ENCODE assay signal across 1 fruit fly cellular context in genomic region chr3L:6256408-6257188, dm6.
TF ChIP-seq lines count a peak whose summit lies in the region.

Best2 (minus strand) TSS chr3L:6256665.

TF ChIP-seq in whole organism, embryonic, 481 proteins besides CTCF, POLR2A, EP300 and RAD21 (continued from another document and continues in another):
- TF ChIP-seq CG10565 (GFP tag; optimal IDR thresholded peaks at IDR 0.05; lab: Kevin White, UChicago) (no peak), Mrtf (GFP tag; IDR thresholded peaks at IDR 0.05; lab: Robert Waterston, UW) (peak; percentile 88), CHES-1-like (GFP tag; optimal IDR thresholded peaks at IDR 0.05; lab: Kevin White, UChicago) (peak; percentile 82), CG3163 (GFP tag; optimal IDR thresholded peaks at IDR 0.05; lab: Kevin White, UChicago) (peak; percentile 74), slp2 (GFP tag; optimal IDR thresholded peaks at IDR 0.05; lab: Kevin White, UChicago) (peak; percentile 62), Hey (tag; optimal IDR thresholded peaks at IDR 0.05; lab: Kevin White, UChicago) (no peak), knrl (GFP tag; IDR thresholded peaks at IDR 0.05; lab: Robert Waterston, UW; ENCODE audit: partially characterized antibody) (0 out of 3 replicates have a peak, but pooled peaks have one; percentile 30), CG10274 (GFP tag; optimal IDR thresholded peaks at IDR 0.05; lab: Kevin White, UChicago) (peak; percentile 46), CoRest (tag; optimal IDR thresholded peaks at IDR 0.05; lab: Kevin White, UChicago) (peak; percentile 94), scrt (GFP tag; optimal IDR thresholded peaks at IDR 0.05; lab: Kevin White, UChicago) (peak; percentile 80), CG18764 (GFP tag; optimal IDR thresholded peaks at IDR 0.05; lab: Kevin White, UChicago) (peak; percentile 52), toy (GFP tag; IDR thresholded peaks at IDR 0.05; lab: Robert Waterston, UW) (peak; percentile 83; the same call in 1 of the 2 replicates), CG8290 (GFP tag; optimal IDR thresholded peaks at IDR 0.05; lab: Kevin White, UChicago) (peak; percentile 41), CG8290 (tag; optimal IDR thresholded peaks at IDR 0.05; lab: Kevin White, UChicago) (peak in 1 of 2 experiments; percentile 4), mld (GFP tag; IDR thresholded peaks at IDR 0.05; lab: Robert Waterston, UW; ENCODE audit: partially characterized antibody) (no peak), br (optimal IDR thresholded peaks at IDR 0.05; lab: Kevin White, UChicago) (no peak), gro (GFP tag; optimal IDR thresholded peaks at IDR 0.05; lab: Kevin White, UChicago) (peak; percentile 49), CG15073 (GFP tag; optimal IDR thresholded peaks at IDR 0.05; lab: Kevin White, UChicago) (peak; percentile 36), Dip3 (GFP tag; optimal IDR thresholded peaks at IDR 0.05; lab: Kevin White, UChicago) (peak; percentile 72), cas (GFP tag; IDR thresholded peaks at IDR 0.05; lab: Robert Waterston, UW) (peak; percentile 75), onecut (GFP tag; IDR thresholded peaks at IDR 0.05; lab: Robert Waterston, UW) (peak; percentile 86), grau (tag; optimal IDR thresholded peaks at IDR 0.05; lab: Kevin White, UChicago) (peak; percentile 91), peb (GFP tag; IDR thresholded peaks at IDR 0.05; lab: Robert Waterston, UW) (peak; percentile 70; the same call in 1 of the 2 replicates), twi (tag; optimal IDR thresholded peaks at IDR 0.05; lab: Kevin White, UChicago) (peak; percentile 79), eve (GFP tag; optimal IDR thresholded peaks at IDR 0.05; lab: Kevin White, UChicago) (peak in 1 of 2 experiments; percentile 91), lilli (GFP tag; optimal IDR thresholded peaks at IDR 0.05; lab: Kevin White, UChicago) (peak; percentile 82), Tbp (GFP tag; optimal IDR thresholded peaks at IDR 0.05; lab: Kevin White, UChicago) (no peak), da (GFP tag; optimal IDR thresholded peaks at IDR 0.05; lab: Kevin White, UChicago) (peak; percentile 6), bsh (GFP tag; optimal IDR thresholded peaks at IDR 0.05; lab: Kevin White, UChicago) (peak; percentile 78 to 79), Ada2b (GFP tag; IDR thresholded peaks at IDR 0.05; lab: Robert Waterston, UW) (peak; percentile 93), Gsc (GFP tag; IDR thresholded peaks at IDR 0.05; lab: Robert Waterston, UW) (peak; percentile 78), Rx (GFP tag; IDR thresholded peaks at IDR 0.05; lab: Robert Waterston, UW) (peak; percentile 63; the same call in 1 of the 2 replicates), ems (GFP tag; optimal IDR thresholded peaks at IDR 0.05; lab: Kevin White, UChicago) (peak; percentile 75), p53 (GFP tag; optimal IDR thresholded peaks at IDR 0.05; lab: Kevin White, UChicago) (no peak), gsb-n (tag; optimal IDR thresholded peaks at IDR 0.05; lab: Kevin White, UChicago) (peak; percentile 76), gcm2 (GFP tag; optimal IDR thresholded peaks at IDR 0.05; lab: Kevin White, UChicago) (no peak), CG4404 (GFP tag; IDR thresholded peaks at IDR 0.05; lab: Robert Waterston, UW) (peak; percentile 89), NC2β (GFP tag; optimal IDR thresholded peaks at IDR 0.05; lab: Kevin White, UChicago) (peak; percentile 39), salm (tag; optimal IDR thresholded peaks at IDR 0.05; lab: Kevin White, UChicago) (peak; percentile 62), CG3407 (GFP tag; optimal IDR thresholded peaks at IDR 0.05; lab: Kevin White, UChicago) (peak; percentile 64), D (optimal IDR thresholded peaks at IDR 0.05; lab: Kevin White, UChicago) (no peak), D (GFP tag; optimal IDR thresholded peaks at IDR 0.05; lab: Kevin White, UChicago) (peak; percentile 77), ap (GFP tag; IDR thresholded peaks at IDR 0.05; lab: Robert Waterston, UW) (peak; percentile 87), CG32767 (GFP tag; IDR thresholded peaks at IDR 0.05; lab: Robert Waterston, UW) (peak; percentile 88), Jarid2 (GFP tag; optimal IDR thresholded peaks at IDR 0.05; lab: Kevin White, UChicago) (peak; percentile 70), CG10654 (GFP tag; optimal IDR thresholded peaks at IDR 0.05; lab: Kevin White, UChicago) (peak; percentile 56), lola (GFP tag; optimal IDR thresholded peaks at IDR 0.05; lab: Kevin White, UChicago) (peak in 1 of 3 experiments; percentile 88), CG5245 (GFP tag; optimal IDR thresholded peaks at IDR 0.05; lab: Kevin White, UChicago) (peak; percentile 31), mam (GFP tag; optimal IDR thresholded peaks at IDR 0.05; lab: Kevin White, UChicago) (peak; percentile 79), Atf3 (GFP tag; optimal IDR thresholded peaks at IDR 0.05; lab: Kevin White, UChicago) (peak; percentile 34), CG16813 (GFP tag; IDR thresholded peaks at IDR 0.05; lab: Robert Waterston, UW; ENCODE audit: partially characterized antibody) (no peak), Oaz (GFP tag; IDR thresholded peaks at IDR 0.05; lab: Robert Waterston, UW) (peak; percentile 82), danr (GFP tag; IDR thresholded peaks at IDR 0.05; lab: Robert Waterston, UW) (peak; percentile 84), CG1233 (GFP tag; optimal IDR thresholded peaks at IDR 0.05; lab: Kevin White, UChicago) (peak; percentile 82), CG6254 (GFP tag; optimal IDR thresholded peaks at IDR 0.05; lab: Kevin White, UChicago) (peak; percentile 44), odd (GFP tag; optimal IDR thresholded peaks at IDR 0.05; lab: Kevin White, UChicago) (peak; percentile 82), emc (GFP tag; optimal IDR thresholded peaks at IDR 0.05; lab: Kevin White, UChicago) (peak; percentile 43), Usf (GFP tag; optimal IDR thresholded peaks at IDR 0.05; lab: Kevin White, UChicago) (peak; percentile 75), Bgb (GFP tag; IDR thresholded peaks at IDR 0.05; lab: Robert Waterston, UW; ENCODE audit: partially characterized antibody) (peak; percentile 22; the same call in 1 of the 2 replicates), Chrac-16 (GFP tag; optimal IDR thresholded peaks at IDR 0.05; lab: Kevin White, UChicago) (peak; percentile 83), prd (optimal IDR thresholded peaks at IDR 0.05; lab: Kevin White, UChicago) (no peak), prd (GFP tag; IDR thresholded peaks at IDR 0.05; lab: Robert Waterston, UW) (peak; percentile 94), Fer1 (GFP tag; optimal IDR thresholded peaks at IDR 0.05; lab: Kevin White, UChicago) (peak; percentile 88), CG8089 (GFP tag; optimal IDR thresholded peaks at IDR 0.05; lab: Kevin White, UChicago) (peak; percentile 60), aop (GFP tag; IDR thresholded peaks at IDR 0.05; lab: Robert Waterston, UW) (no peak), Optix (GFP tag; IDR thresholded peaks at IDR 0.05; lab: Robert Waterston, UW) (no peak), wdn (GFP tag; IDR thresholded peaks at IDR 0.05; lab: Robert Waterston, UW) (peak; percentile 86), Dp (GFP tag; optimal IDR thresholded peaks at IDR 0.05; lab: Kevin White, UChicago) (no peak), CG12299 (tag; optimal IDR thresholded peaks at IDR 0.05; lab: Kevin White, UChicago) (peak; percentile 79), CG6765 (GFP tag; optimal IDR thresholded peaks at IDR 0.05; lab: Kevin White, UChicago) (peak; percentile 81), CG4730 (GFP tag; IDR thresholded peaks at IDR 0.05; lab: Robert Waterston, UW) (peak; percentile 84), ci (GFP tag; IDR thresholded peaks at IDR 0.05; lab: Robert Waterston, UW) (peak; percentile 93), jumu (GFP tag; optimal IDR thresholded peaks at IDR 0.05; lab: Kevin White, UChicago) (peak; percentile 54), CG10431 (GFP tag; optimal IDR thresholded peaks at IDR 0.05; lab: Kevin White, UChicago) (peak; percentile 66), Trl (optimal IDR thresholded peaks at IDR 0.05; lab: Kevin White, UChicago) (peak; percentile 49 to 70), Trl (GFP tag; optimal IDR thresholded peaks at IDR 0.05; lab: Kevin White, UChicago) (peak; percentile 73), luna (GFP tag; optimal IDR thresholded peaks at IDR 0.05; lab: Kevin White, UChicago) (no peak), CG14014 (GFP tag; IDR thresholded peaks at IDR 0.05; lab: Robert Waterston, UW) (peak; percentile 94), zfh1 (GFP tag; IDR thresholded peaks at IDR 0.05; lab: Robert Waterston, UW) (peak; percentile 88), CG13296 (GFP tag; optimal IDR thresholded peaks at IDR 0.05; lab: Kevin White, UChicago) (peak; percentile 89), gem (tag; optimal IDR thresholded peaks at IDR 0.05; lab: Kevin White, UChicago) (peak; percentile 94), crc (GFP tag; optimal IDR thresholded peaks at IDR 0.05; lab: Kevin White, UChicago) (peak; percentile 61), Scr (GFP tag; IDR thresholded peaks at IDR 0.05; lab: Robert Waterston, UW; ENCODE audit: partially characterized antibody) (no peak), crol (GFP tag; IDR thresholded peaks at IDR 0.05; lab: Robert Waterston, UW) (no peak), CG13775 (GFP tag; optimal IDR thresholded peaks at IDR 0.05; lab: Kevin White, UChicago) (peak; percentile 80), Blimp-1 (GFP tag; optimal IDR thresholded peaks at IDR 0.05; lab: Kevin White, UChicago) (peak; percentile 83), Med (GFP tag; lab: Kevin White, UChicago) (peak; percentile 85), bcd (GFP tag; optimal IDR thresholded peaks at IDR 0.05; lab: Kevin White, UChicago) (peak; percentile 87), CG6689 (GFP tag; IDR thresholded peaks at IDR 0.05; lab: Robert Waterston, UW) (peak; percentile 91), ssp (GFP tag; IDR thresholded peaks at IDR 0.05; lab: Robert Waterston, UW) (peak; percentile 84), D19B (GFP tag; optimal IDR thresholded peaks at IDR 0.05; lab: Kevin White, UChicago) (peak; percentile 64), pnt (GFP tag; optimal IDR thresholded peaks at IDR 0.05; lab: Kevin White, UChicago) (peak; percentile 52), cg (GFP tag; optimal IDR thresholded peaks at IDR 0.05; lab: Kevin White, UChicago) (peak; percentile 69), Hand (GFP tag; optimal IDR thresholded peaks at IDR 0.05; lab: Kevin White, UChicago) (peak; percentile 73), CG6683 (GFP tag; optimal IDR thresholded peaks at IDR 0.05; lab: Kevin White, UChicago) (peak; percentile 46), ab (GFP tag; optimal IDR thresholded peaks at IDR 0.05; lab: Kevin White, UChicago) (no peak), CG17829 (tag; optimal IDR thresholded peaks at IDR 0.05; lab: Kevin White, UChicago) (peak; percentile 90), nerfin-2 (GFP tag; IDR thresholded peaks at IDR 0.05; lab: Robert Waterston, UW; ENCODE audit: partially characterized antibody) (no peak), Dll (GFP tag; IDR thresholded peaks at IDR 0.05; lab: Robert Waterston, UW; ENCODE audit: partially characterized antibody) (no peak), CG34224 (GFP tag; IDR thresholded peaks at IDR 0.05; lab: Robert Waterston, UW; ENCODE audit: partially characterized antibody) (no peak), tx (GFP tag; optimal IDR thresholded peaks at IDR 0.05; lab: Kevin White, UChicago) (peak; percentile 66), CG31224 (GFP tag; IDR thresholded peaks at IDR 0.05; lab: Robert Waterston, UW) (peak; percentile 89), CG30403 (GFP tag; optimal IDR thresholded peaks at IDR 0.05; lab: Kevin White, UChicago) (peak; percentile 93), dysf (GFP tag; IDR thresholded peaks at IDR 0.05; lab: Robert Waterston, UW) (peak; percentile 96), Ptx1 (GFP tag; IDR thresholded peaks at IDR 0.05; lab: Robert Waterston, UW) (peak; percentile 94), Dek (tag; optimal IDR thresholded peaks at IDR 0.05; lab: Kevin White, UChicago) (peak; percentile 80), CG12769 (tag; optimal IDR thresholded peaks at IDR 0.05; lab: Kevin White, UChicago) (peak; percentile 56), tll (GFP tag; optimal IDR thresholded peaks at IDR 0.05; lab: Kevin White, UChicago) (peak in 1 of 2 experiments; percentile 28), sim (GFP tag; IDR thresholded peaks at IDR 0.05; lab: Robert Waterston, UW) (peak; percentile 86), CG7928 (GFP tag; optimal IDR thresholded peaks at IDR 0.05; lab: Kevin White, UChicago) (peak; percentile 50), tin (GFP tag; optimal IDR thresholded peaks at IDR 0.05; lab: Kevin White, UChicago) (peak; percentile 80), Dbx (GFP tag; IDR thresholded peaks at IDR 0.05; lab: Robert Waterston, UW) (peak; percentile 94), sc (optimal IDR thresholded peaks at IDR 0.05; lab: Kevin White, UChicago) (no peak), sc (GFP tag; optimal IDR thresholded peaks at IDR 0.05; lab: Kevin White, UChicago) (peak; percentile 55), Awh (GFP tag; IDR thresholded peaks at IDR 0.05; lab: Robert Waterston, UW) (peak; percentile 78), nerfin-1 (tag; optimal IDR thresholded peaks at IDR 0.05; lab: Kevin White, UChicago) (peak; percentile 83), MBD-R2 (GFP tag; IDR thresholded peaks at IDR 0.05; lab: Robert Waterston, UW) (peak; percentile 82; the same call in 1 of the 2 replicates), CG6791 (GFP tag; IDR thresholded peaks at IDR 0.05; lab: Robert Waterston, UW; ENCODE audit: partially characterized antibody) (no peak), E2f2 (GFP tag; IDR thresholded peaks at IDR 0.05; lab: Robert Waterston, UW) (peak; percentile 76), Lhr (GFP tag; optimal IDR thresholded peaks at IDR 0.05; lab: Kevin White, UChicago) (peak; percentile 23), usp (GFP tag; optimal IDR thresholded peaks at IDR 0.05; lab: Kevin White, UChicago) (no peak), dan (GFP tag; IDR thresholded peaks at IDR 0.05; lab: Robert Waterston, UW) (peak; percentile 61; the same call in 1 of the 2 replicates), ind (GFP tag; optimal IDR thresholded peaks at IDR 0.05; lab: Kevin White, UChicago) (peak; percentile 85), CG18619 (GFP tag; optimal IDR thresholded peaks at IDR 0.05; lab: Kevin White, UChicago) (peak; percentile 78), CG17359 (tag; optimal IDR thresholded peaks at IDR 0.05; lab: Kevin White, UChicago) (peak; percentile 81), sens-2 (GFP tag; IDR thresholded peaks at IDR 0.05; lab: Robert Waterston, UW) (peak; percentile 36; the same call in 1 of the 2 replicates), B-H2 (GFP tag; optimal IDR thresholded peaks at IDR 0.05; lab: Kevin White, UChicago) (peak; percentile 76), CG1792 (GFP tag; optimal IDR thresholded peaks at IDR 0.05; lab: Kevin White, UChicago) (peak; percentile 61), CG6654 (GFP tag; optimal IDR thresholded peaks at IDR 0.05; lab: Kevin White, UChicago) (peak; percentile 48), CG17186 (GFP tag; optimal IDR thresholded peaks at IDR 0.05; lab: Kevin White, UChicago) (no peak), crp (GFP tag; optimal IDR thresholded peaks at IDR 0.05; lab: Kevin White, UChicago) (peak in 1 of 2 experiments; percentile 58)
